Fruit fly (Drosophila melanogaster) whole organism, embryonic: ENCODE measurements around the gene CG4020.
A peak's percentile ranks its signal among the peaks of the same experiment; 100 is the strongest.

ENCODE experiments used
- Atf3 ChIP-seq: fragments of 200-800 bp; sonication (Bioruptor generic); optimal IDR thresholded peaks from 3 replicates; lab custom pipeline; 2016; ENCODE audit warnings: missing biosample characterization, missing genetic modification characterization
- B-H1 ChIP-seq: fragments of 200-800 bp; sonication (Bioruptor generic); IDR thresholded peaks from 3 replicates; pipeline ENCODE4 v1.3.6; 2022; ENCODE audit warnings: missing biosample characterization, missing genetic modification characterization
- B-H2 ChIP-seq: fragments of 200-800 bp; sonication (Bioruptor generic); optimal IDR thresholded peaks from 2 replicates; lab custom pipeline; 2018; ENCODE audit warnings: missing biosample characterization, mild to moderate bottlenecking, missing genetic modification characterization
- CG10366 ChIP-seq: fragments of 200-800 bp; sonication (Bioruptor generic); IDR thresholded peaks from 2 replicates; pipeline ENCODE4 v1.3.6; 2022; ENCODE audit warnings: missing biosample characterization, missing genetic modification characterization
- CG10979 ChIP-seq: fragments of 200-800 bp; sonication (Bioruptor generic); optimal IDR thresholded peaks from 2 replicates; lab custom pipeline; 2018; ENCODE audit warnings: missing biosample characterization, mild to moderate bottlenecking, missing genetic modification characterization, moderate library complexity
- CG11504 ChIP-seq: fragments of 200-800 bp; sonication (Bioruptor generic); optimal IDR thresholded peaks from 3 replicates; lab custom pipeline; 2019; ENCODE audit warnings: missing biosample characterization, mild to moderate bottlenecking, missing genetic modification characterization, moderate library complexity
- CG11696 ChIP-seq: fragments of 200-800 bp; sonication (Bioruptor generic); IDR thresholded peaks from 2 replicates; pipeline ENCODE4 v1.3.6; 2022; ENCODE audit warnings: missing biosample characterization, missing genetic modification characterization
- CG12071 ChIP-seq: fragments of 200-800 bp; sonication (Bioruptor generic); optimal IDR thresholded peaks from 3 replicates; lab custom pipeline; 2018; ENCODE audit warnings: missing biosample characterization, mild to moderate bottlenecking, missing genetic modification characterization
- CG14014 ChIP-seq: fragments of 200-800 bp; sonication (Bioruptor generic); IDR thresholded peaks from 2 replicates; pipeline ENCODE4 v1.3.6; 2022; ENCODE audit warnings: missing biosample characterization, missing genetic modification characterization
- CG1529 ChIP-seq: fragments of 200-800 bp; sonication (Bioruptor generic); optimal IDR thresholded peaks from 3 replicates; lab custom pipeline; 2018; ENCODE audit warnings: missing biosample characterization, missing genetic modification characterization
- CG1603 ChIP-seq: fragments of 200-800 bp; sonication (Bioruptor generic); optimal IDR thresholded peaks from 2 replicates; lab custom pipeline; 2019; ENCODE audit warnings: missing biosample characterization, mild to moderate bottlenecking, missing genetic modification characterization, moderate library complexity
- CG16863 ChIP-seq: fragments of 200-800 bp; sonication (Bioruptor generic); optimal IDR thresholded peaks from 3 replicates; lab custom pipeline; 2016; ENCODE audit warnings: missing biosample characterization, missing genetic modification characterization
- CG17328 ChIP-seq: fragments of 200-800 bp; sonication (Bioruptor generic); IDR thresholded peaks from 2 replicates; pipeline ENCODE4 v1.3.6; 2022; ENCODE audit warnings: missing biosample characterization, missing genetic modification characterization
- CG18619 ChIP-seq: fragments of 200-800 bp; sonication (Bioruptor generic); optimal IDR thresholded peaks from 3 replicates; lab custom pipeline; 2017; ENCODE audit warnings: missing biosample characterization, mild to moderate bottlenecking, missing genetic modification characterization
- CG31365 ChIP-seq: fragments of 200-800 bp; sonication (Bioruptor generic); optimal IDR thresholded peaks from 2 replicates; lab custom pipeline; 2018; ENCODE audit warnings: missing biosample characterization, mild to moderate bottlenecking, missing genetic modification characterization
- CG31441 ChIP-seq: fragments of 200-800 bp; sonication (Bioruptor generic); IDR thresholded peaks from 2 replicates; pipeline ENCODE4 v1.3.6; 2022; ENCODE audit warnings: missing biosample characterization, missing genetic modification characterization
- CG32532 ChIP-seq: fragments of 200-800 bp; sonication (Bioruptor generic); IDR thresholded peaks from 2 replicates; pipeline ENCODE4 v1.3.6; 2022; ENCODE audit warnings: missing biosample characterization, missing genetic modification characterization
- CG3281 ChIP-seq: fragments of 200-800 bp; sonication (Bioruptor generic); optimal IDR thresholded peaks from 3 replicates; lab custom pipeline; 2017; ENCODE audit warnings: missing biosample characterization, mild to moderate bottlenecking, missing genetic modification characterization
- CG3726 ChIP-seq: fragments of 200-800 bp; sonication (Bioruptor generic); IDR thresholded peaks from 3 replicates; pipeline ENCODE4, ENCODE4 v1.3.6; 2022; ENCODE audit warnings: missing biosample characterization, missing genetic modification characterization
- CG3995 ChIP-seq: fragments of 200-800 bp; sonication (Bioruptor generic); optimal IDR thresholded peaks from 3 replicates; lab custom pipeline; 2016; ENCODE audit warnings: missing biosample characterization, missing genetic modification characterization
- CG42726 ChIP-seq: fragments of 200-800 bp; sonication (Bioruptor generic); IDR thresholded peaks from 2 replicates; pipeline ENCODE4 v1.3.6; 2022; ENCODE audit warnings: missing biosample characterization, missing genetic modification characterization; ENCODE audit not compliant: partially characterized antibody
- CG6683 ChIP-seq: fragments of 200-800 bp; sonication (Bioruptor generic); optimal IDR thresholded peaks from 2 replicates; lab custom pipeline; 2017; ENCODE audit warnings: missing biosample characterization, mild to moderate bottlenecking, missing genetic modification characterization, missing genetic modification reagents
- CG7556 ChIP-seq: fragments of 200-800 bp; sonication (Bioruptor generic); optimal IDR thresholded peaks from 2 replicates; lab custom pipeline; 2017; ENCODE audit warnings: missing biosample characterization, mild to moderate bottlenecking, missing genetic modification characterization
- CG7839 ChIP-seq: fragments of 200-800 bp; sonication (Bioruptor generic); optimal IDR thresholded peaks from 3 replicates; lab custom pipeline; 2018; ENCODE audit warnings: missing biosample characterization, mild to moderate bottlenecking, missing genetic modification characterization, moderate library complexity
- CG9727 ChIP-seq: fragments of 200-800 bp; sonication (Bioruptor generic); optimal IDR thresholded peaks from 3 replicates; lab custom pipeline; 2017; ENCODE audit warnings: missing biosample characterization, mild to moderate bottlenecking, missing genetic modification characterization
- D19A ChIP-seq: fragments of 200-800 bp; optimal IDR thresholded peaks from 3 replicates; lab custom pipeline; 2019; ENCODE audit warnings: missing biosample characterization, mild to moderate bottlenecking, missing genetic modification characterization, moderate library complexity
- Drgx ChIP-seq: fragments of 200-800 bp; sonication (Bioruptor generic); IDR thresholded peaks from 2 replicates; pipeline ENCODE4 v1.3.6; 2022; ENCODE audit warnings: missing biosample characterization, missing genetic modification characterization
- ERR ChIP-seq: fragments of 200-800 bp; sonication (Bioruptor generic); optimal IDR thresholded peaks from 2 replicates; lab custom pipeline; 2016; ENCODE audit warnings: missing biosample characterization, missing genetic modification characterization
- Nf-YC ChIP-seq: fragments of 200-800 bp; optimal IDR thresholded peaks from 3 replicates; lab custom pipeline; 2019; ENCODE audit warnings: missing biosample characterization, mild to moderate bottlenecking, missing genetic modification characterization, moderate library complexity
- Sry-β ChIP-seq: fragments of 200-800 bp; sonication (Bioruptor generic); optimal IDR thresholded peaks from 2 replicates; lab custom pipeline; 2018; ENCODE audit warnings: missing biosample characterization, mild to moderate bottlenecking, missing genetic modification characterization, moderate library complexity
- aop ChIP-seq: fragments of 200-800 bp; sonication (Bioruptor generic); IDR thresholded peaks from 2 replicates; pipeline ENCODE4 v1.3.6; 2022; ENCODE audit warnings: missing biosample characterization, missing genetic modification characterization
- ase ChIP-seq: fragments of 200-800 bp; sonication (Bioruptor generic); IDR thresholded peaks from 3 replicates; pipeline ENCODE4 v1.3.6; 2022; ENCODE audit warnings: missing biosample characterization, missing genetic modification characterization
- bsh ChIP-seq, 2 experiments: fragments of 200-800 bp; sonication (Bioruptor generic); optimal IDR thresholded peaks; 2 replicates each; lab custom pipeline; 2017 to 2018; ENCODE audit warnings: mild to moderate bottlenecking in 2 of 2, missing biosample characterization in 2 of 2, missing genetic modification characterization in 2 of 2, moderate library complexity in 1 of 2
- cg ChIP-seq: fragments of 200-800 bp; sonication (Bioruptor generic); optimal IDR thresholded peaks from 3 replicates; lab custom pipeline; 2019; ENCODE audit warnings: missing biosample characterization, mild to moderate bottlenecking, missing genetic modification characterization, moderate library complexity
- chif ChIP-seq, 2 experiments: fragments of 200-800 bp; sonication (Bioruptor generic); optimal IDR thresholded peaks; 3 replicates each; lab custom pipeline; 2016; ENCODE audit warnings: missing biosample characterization in 2 of 2, missing genetic modification characterization in 2 of 2
- chm ChIP-seq: fragments of 200-800 bp; sonication (Bioruptor generic); IDR thresholded peaks from 2 replicates; pipeline ENCODE4 v1.3.6; 2022; ENCODE audit warnings: missing biosample characterization, missing genetic modification characterization
- dati ChIP-seq: fragments of 200-800 bp; sonication (Bioruptor generic); IDR thresholded peaks from 2 replicates; pipeline ENCODE4 v1.3.6; 2022; ENCODE audit warnings: missing biosample characterization, missing genetic modification characterization
- fd64A ChIP-seq: fragments of 200-800 bp; sonication (Bioruptor generic); optimal IDR thresholded peaks from 3 replicates; lab custom pipeline; 2018; ENCODE audit warnings: missing biosample characterization, mild to moderate bottlenecking, missing genetic modification characterization
- kni ChIP-seq: fragments of 200-800 bp; sonication (Bioruptor generic); optimal IDR thresholded peaks from 3 replicates; lab custom pipeline; 2017; ENCODE audit warnings: mild to moderate bottlenecking, missing biosample characterization, missing genetic modification reagents, missing genetic modification characterization
- lola ChIP-seq, 3 experiments: fragments of >200 bp in 2 of 3; fragments of 200-800 bp in 1 of 3; sonication (Bioruptor generic) in 1 of 3; optimal IDR thresholded peaks; 2 replicates each; lab custom pipeline; 2017 to 2019; ENCODE audit warnings: missing biosample characterization in 3 of 3, missing genetic modification characterization in 3 of 3, mild to moderate bottlenecking in 1 of 3, moderate library complexity in 1 of 3
- nau ChIP-seq: fragments of 200-800 bp; sonication (Bioruptor generic); optimal IDR thresholded peaks from 3 replicates; lab custom pipeline; 2017; ENCODE audit warnings: missing biosample characterization, mild to moderate bottlenecking, missing genetic modification characterization, missing genetic modification reagents
- nmo ChIP-seq: fragments of 200-800 bp; sonication (Bioruptor generic); optimal IDR thresholded peaks from 2 replicates; lab custom pipeline; 2018; ENCODE audit warnings: missing biosample characterization, mild to moderate bottlenecking, missing genetic modification characterization, moderate library complexity
- onecut ChIP-seq: fragments of 200-800 bp; sonication (Bioruptor generic); IDR thresholded peaks from 2 replicates; pipeline ENCODE4 v1.3.6; 2022; ENCODE audit warnings: missing biosample characterization, missing genetic modification characterization
- phol ChIP-seq: fragments of 200-800 bp; sonication (Bioruptor generic); optimal IDR thresholded peaks from 3 replicates; lab custom pipeline; 2018; ENCODE audit warnings: missing biosample characterization, mild to moderate bottlenecking, missing genetic modification characterization, moderate library complexity
- pros ChIP-seq: fragments of 200-800 bp; sonication (Bioruptor generic); optimal IDR thresholded peaks from 3 replicates; lab custom pipeline; 2019; ENCODE audit warnings: missing biosample characterization, mild to moderate bottlenecking, missing genetic modification characterization, moderate library complexity
- sens ChIP-seq: fragments of 200-800 bp; sonication (Bioruptor generic); peaks from one replicate; lab custom pipeline; 2016; ENCODE audit warnings: missing biosample characterization, missing genetic modification characterization
- sim ChIP-seq: fragments of 200-800 bp; sonication (Bioruptor generic); IDR thresholded peaks from 2 replicates; pipeline ENCODE4 v1.3.6; 2022; ENCODE audit warnings: missing biosample characterization, missing genetic modification characterization
- zf30C ChIP-seq: fragments of 200-800 bp; sonication (Bioruptor generic); optimal IDR thresholded peaks from 3 replicates; lab custom pipeline; 2018; ENCODE audit warnings: missing biosample characterization, mild to moderate bottlenecking, missing genetic modification characterization

The CG4020 gene

dm6 chrX:5886764-5887555, 18.6 kb upstream of the CG4020 start (continued):
- TF ChIP-seq CG9727 (GFP tag; lab: Kevin White, UChicago) (peak; percentile 14), CG42726 (GFP tag; lab: Robert Waterston, UW) (no peak), lola (GFP tag; optimal IDR thresholded peaks at IDR 0.05; lab: Kevin White, UChicago) (peak in 1 of 3 experiments; percentile 30), dati (GFP tag; lab: Robert Waterston, UW) (peak; percentile 14; the same call in 1 of the 2 replicates), ase (no peak), onecut (peak; percentile 39), chm (GFP tag; lab: Robert Waterston, UW) (peak; percentile 38; the same call in 1 of the 2 replicates), CG7556 (GFP tag; lab: Kevin White, UChicago) (no peak), CG11504 (tag; lab: Kevin White, UChicago) (peak; percentile 22), B-H2 (GFP tag; lab: Kevin White, UChicago) (no peak), CG1529 (GFP tag; lab: Kevin White, UChicago) (no peak), CG32532 (GFP tag; lab: Robert Waterston, UW) (peak; percentile 34; the same call in 1 of the 2 replicates), Atf3 (no peak), sens (GFP tag; lab: Kevin White, UChicago) (peak; percentile 91), Sry-β (GFP tag; lab: Kevin White, UChicago) (no peak), CG6683 (GFP tag; lab: Kevin White, UChicago) (no peak), CG1603 (peak; percentile 27), CG7839 (tag; lab: Kevin White, UChicago) (peak; percentile 18), CG17328 (GFP tag; lab: Robert Waterston, UW) (peak; percentile 43; the same call in 1 of the 2 replicates), CG3726 (GFP tag; lab: Robert Waterston, UW) (0 out of 3 replicates have a peak, but pooled peaks have one; percentile 63), CG31365 (no peak), ERR (GFP tag; lab: Kevin White, UChicago) (no peak), pros (GFP tag; lab: Kevin White, UChicago) (peak; percentile 13), CG18619 (GFP tag; lab: Kevin White, UChicago) (peak; percentile 8), nmo (GFP tag; lab: Kevin White, UChicago) (peak; percentile 17), CG16863 (GFP tag; lab: Kevin White, UChicago) (peak; percentile 3), CG3281 (no peak), nau (GFP tag; lab: Kevin White, UChicago) (no peak), chif (GFP tag; optimal IDR thresholded peaks at IDR 0.05; lab: Kevin White, UChicago) (peak in 1 of 2 experiments; percentile 31), CG31441 (GFP tag; lab: Robert Waterston, UW) (0 out of 2 replicates have a peak, but pooled peaks have one; percentile 33), kni (GFP tag; lab: Kevin White, UChicago) (peak; percentile 64), zf30C (GFP tag; lab: Kevin White, UChicago) (no peak), Drgx (GFP tag; lab: Robert Waterston, UW) (peak; percentile 43; the same call in 1 of the 2 replicates), cg (GFP tag; lab: Kevin White, UChicago) (peak; percentile 89), CG14014 (no peak), D19A (tag; lab: Kevin White, UChicago) (no peak), bsh (GFP tag; optimal IDR thresholded peaks at IDR 0.05; lab: Kevin White, UChicago) (peak; percentile 48 to 53), aop (GFP tag; lab: Robert Waterston, UW) (no peak), sim (no peak), phol (tag; lab: Kevin White, UChicago) (peak; percentile 8), CG11696 (GFP tag; lab: Robert Waterston, UW) (no peak), CG12071 (GFP tag; lab: Kevin White, UChicago) (no peak), Nf-YC (tag; lab: Kevin White, UChicago) (no peak), fd64A (GFP tag; lab: Kevin White, UChicago) (no peak), B-H1 (GFP tag; lab: Robert Waterston, UW) (no peak), CG3995 (GFP tag; lab: Kevin White, UChicago) (no peak), CG10366 (GFP tag; lab: Robert Waterston, UW) (peak; percentile 13; the same call in 1 of the 2 replicates), CG10979 (peak; percentile 46)
